Worm (Caenorhabditis elegans): ENCODE measurements around the gene JC8.7.

ce11 chrIV:13290239-13290638, 43.2 kb downstream of the JC8.7 start:
- no peak for TF ChIP-seq unc-62 (GFP tag; optimal IDR thresholded peaks at IDR 0.05)
- no peak for TF ChIP-seq ama-1 (optimal IDR thresholded peaks at IDR 0.05)
- no peak for TF ChIP-seq ama-1 (GFP tag; optimal IDR thresholded peaks at IDR 0.05)
- no peak for TF ChIP-seq gei-17 (GFP tag; optimal IDR thresholded peaks at IDR 0.05)
- TF ChIP-seq nhr-27 (tag; optimal IDR thresholded peaks at IDR 0.05) = no peak
- no peak for TF ChIP-seq pbrm-1 (GFP tag; IDR thresholded peaks at IDR 0.05)
- no peak for TF ChIP-seq ets-4 (GFP tag; optimal IDR thresholded peaks at IDR 0.05)
